Fruit fly (Drosophila melanogaster): ENCODE data around the gene Lkr.

DNA sequence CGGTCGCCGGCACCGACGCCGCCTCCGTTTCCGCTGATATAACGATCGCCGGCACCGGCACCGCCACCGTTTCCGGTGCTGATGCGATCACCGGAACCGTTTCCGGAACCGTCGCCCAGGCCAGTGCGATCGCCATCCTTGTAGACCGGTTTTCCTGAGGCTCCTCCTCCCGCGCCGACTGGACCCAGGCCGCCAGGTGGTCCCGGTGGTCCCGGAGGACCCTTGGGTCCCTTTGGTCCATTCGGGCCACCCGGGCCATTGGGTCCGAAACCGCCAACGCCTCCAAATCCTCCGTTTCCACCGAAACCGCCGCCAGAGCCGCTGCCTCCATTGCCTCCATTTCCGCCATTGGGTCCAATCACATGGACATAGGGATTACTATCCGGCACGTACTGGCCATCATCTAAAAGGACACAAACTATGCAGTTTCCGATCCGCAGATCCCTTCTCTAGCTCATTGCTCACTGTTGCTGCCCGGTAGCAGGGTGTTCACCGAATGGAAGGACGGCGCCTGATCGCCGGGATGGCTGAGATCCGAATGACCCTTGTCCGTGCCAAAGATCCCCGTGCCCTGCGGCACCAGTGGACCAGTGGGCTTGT is 13.7 kb upstream of the Lkr start:
- TF ChIP-seq CG32121 (GFP tag; IDR thresholded peaks at IDR 0.05) (no peak), CG8301 (tag; optimal IDR thresholded peaks at IDR 0.05) (no peak)

Measured in whole organism, pupa.